Fruit fly (Drosophila melanogaster) whole organism, embryonic: ENCODE results near the gene CG31089.

Experiments
- Abd-B ChIP-seq: fragments of 200-800 bp; sonication (Bioruptor generic); optimal IDR thresholded peaks from 2 replicates; lab custom pipeline; 2018; ENCODE audit warnings: missing biosample characterization, mild to moderate bottlenecking, missing genetic modification characterization, moderate library complexity
- BtbVII ChIP-seq: fragments of 200-800 bp; sonication (Bioruptor generic); optimal IDR thresholded peaks from 3 replicates; lab custom pipeline; 2017; ENCODE audit warnings: missing biosample characterization, mild to moderate bottlenecking, missing genetic modification characterization
- Bteb2 ChIP-seq: fragments of 200-800 bp; sonication (Bioruptor generic); optimal IDR thresholded peaks from 2 replicates; lab custom pipeline; 2016; ENCODE audit warnings: missing biosample characterization, missing genetic modification characterization
- CG10147 ChIP-seq: fragments of 200-800 bp; sonication (Bioruptor generic); optimal IDR thresholded peaks from 2 replicates; lab custom pipeline; 2019; ENCODE audit warnings: missing biosample characterization, mild to moderate bottlenecking, missing genetic modification characterization, moderate library complexity
- CG10209 ChIP-seq: fragments of 200-800 bp; sonication (Bioruptor generic); optimal IDR thresholded peaks from 3 replicates; lab custom pipeline; 2017; ENCODE audit warnings: missing biosample characterization, mild to moderate bottlenecking, missing genetic modification characterization, missing genetic modification reagents
- CG10654 ChIP-seq: fragments of 200-800 bp; sonication (Bioruptor generic); optimal IDR thresholded peaks from 2 replicates; lab custom pipeline; 2016; ENCODE audit warnings: missing biosample characterization, missing genetic modification characterization
- CG10979 ChIP-seq: fragments of 200-800 bp; sonication (Bioruptor generic); optimal IDR thresholded peaks from 2 replicates; lab custom pipeline; 2018; ENCODE audit warnings: missing biosample characterization, mild to moderate bottlenecking, missing genetic modification characterization, moderate library complexity
- CG11093 ChIP-seq: fragments of 200-800 bp; sonication (Bioruptor generic); IDR thresholded peaks from 3 replicates; pipeline ENCODE4 v1.3.6; 2022; ENCODE audit warnings: missing biosample characterization, missing genetic modification characterization
- CG14014 ChIP-seq: fragments of 200-800 bp; sonication (Bioruptor generic); IDR thresholded peaks from 2 replicates; pipeline ENCODE4 v1.3.6; 2022; ENCODE audit warnings: missing biosample characterization, missing genetic modification characterization
- CG14050 ChIP-seq: fragments of 200-800 bp; sonication (Bioruptor generic); IDR thresholded peaks from 3 replicates; pipeline ENCODE4 v1.3.6; 2022; ENCODE audit warnings: missing biosample characterization, missing genetic modification characterization
- CG14441 ChIP-seq: fragments of 200-800 bp; sonication (Bioruptor generic); IDR thresholded peaks from 2 replicates; pipeline ENCODE4 v1.3.6; 2022; ENCODE audit warnings: missing biosample characterization, missing genetic modification characterization
- CG16863 ChIP-seq: fragments of 200-800 bp; sonication (Bioruptor generic); optimal IDR thresholded peaks from 3 replicates; lab custom pipeline; 2016; ENCODE audit warnings: missing biosample characterization, missing genetic modification characterization
- CG30431 ChIP-seq: fragments of 200-800 bp; sonication (Bioruptor generic); optimal IDR thresholded peaks from 2 replicates; lab custom pipeline; 2017; ENCODE audit warnings: missing biosample characterization, missing genetic modification characterization
- CG4328 ChIP-seq: fragments of 200-800 bp; sonication (Bioruptor generic); optimal IDR thresholded peaks from 3 replicates; lab custom pipeline; 2017; ENCODE audit warnings: missing biosample characterization, missing genetic modification reagents, missing genetic modification characterization
- CG4617 ChIP-seq: fragments of 200-800 bp; sonication (Bioruptor generic); optimal IDR thresholded peaks from 3 replicates; lab custom pipeline; 2016; ENCODE audit warnings: missing biosample characterization, missing genetic modification characterization, borderline replicate concordance
- CG4854 ChIP-seq: fragments of 200-800 bp; sonication (Bioruptor generic); optimal IDR thresholded peaks from 2 replicates; lab custom pipeline; 2016; ENCODE audit warnings: missing biosample characterization, missing genetic modification characterization, inconsistent platforms
- CG6175 ChIP-seq: fragments of 200-800 bp; sonication (Bioruptor generic); IDR thresholded peaks from 3 replicates; pipeline ENCODE4 v1.3.6; 2022; ENCODE audit warnings: missing biosample characterization, missing genetic modification characterization
- CG7928 ChIP-seq: fragments of 200-800 bp; sonication (Bioruptor generic); optimal IDR thresholded peaks from 2 replicates; lab custom pipeline; 2017; ENCODE audit warnings: missing biosample characterization, mild to moderate bottlenecking, missing genetic modification characterization
- CG8924 ChIP-seq: fragments of 200-800 bp; optimal IDR thresholded peaks from 3 replicates; lab custom pipeline; 2019; ENCODE audit warnings: missing biosample characterization, mild to moderate bottlenecking, missing genetic modification characterization, moderate library complexity
- CG9215 ChIP-seq: fragments of 200-800 bp; sonication (Bioruptor generic); IDR thresholded peaks from 2 replicates; pipeline ENCODE4 v1.3.6; 2022; ENCODE audit warnings: missing biosample characterization, missing genetic modification characterization
- CG9797 ChIP-seq: fragments of 200-800 bp; sonication (Bioruptor generic); optimal IDR thresholded peaks from 3 replicates; lab custom pipeline; 2018; ENCODE audit warnings: missing biosample characterization, mild to moderate bottlenecking, missing genetic modification characterization
- Chrac-16 ChIP-seq: fragments of 200-800 bp; sonication (Bioruptor generic); optimal IDR thresholded peaks from 3 replicates; lab custom pipeline; 2016; ENCODE audit warnings: missing biosample characterization, missing genetic modification characterization
- D19B ChIP-seq: fragments of 200-800 bp; sonication (Bioruptor generic); optimal IDR thresholded peaks from 2 replicates; lab custom pipeline; 2017; ENCODE audit warnings: missing biosample characterization, mild to moderate bottlenecking, missing genetic modification characterization
- Dad ChIP-seq: fragments of 200-800 bp; sonication (Bioruptor generic); optimal IDR thresholded peaks from 3 replicates; lab custom pipeline; 2016; ENCODE audit warnings: missing biosample characterization, missing genetic modification characterization
- Fer1 ChIP-seq: fragments of 200-800 bp; sonication (Bioruptor generic); optimal IDR thresholded peaks from 2 replicates; lab custom pipeline; 2017; ENCODE audit warnings: missing biosample characterization, mild to moderate bottlenecking, missing genetic modification characterization
- Fer2 ChIP-seq: fragments of 200-800 bp; sonication (Bioruptor generic); optimal IDR thresholded peaks from 2 replicates; lab custom pipeline; 2018; ENCODE audit warnings: missing biosample characterization, mild to moderate bottlenecking, missing genetic modification characterization, moderate library complexity
- Hr3 ChIP-seq: fragments of 200-800 bp; sonication (Bioruptor generic); optimal IDR thresholded peaks from 3 replicates; lab custom pipeline; 2016; ENCODE audit warnings: missing biosample characterization, missing genetic modification characterization
- Opbp ChIP-seq: fragments of 200-800 bp; sonication (Bioruptor generic); IDR thresholded peaks from 3 replicates; pipeline ENCODE4 v1.3.6; 2022; ENCODE audit warnings: missing biosample characterization, missing genetic modification characterization; ENCODE audit not compliant: partially characterized antibody
- Ptx1 ChIP-seq: fragments of 200-800 bp; sonication (Bioruptor generic); IDR thresholded peaks from 2 replicates; pipeline ENCODE4 v1.3.6; 2022; ENCODE audit warnings: missing biosample characterization, missing genetic modification characterization
- Rfx ChIP-seq: fragments of 200-800 bp; sonication (Bioruptor generic); IDR thresholded peaks from 2 replicates; pipeline ENCODE4 v1.3.6; 2022; ENCODE audit warnings: missing biosample characterization, missing genetic modification characterization
- Sox102F ChIP-seq: fragments of 200-800 bp; sonication (Bioruptor generic); optimal IDR thresholded peaks from 2 replicates; lab custom pipeline; 2018; ENCODE audit warnings: missing biosample characterization, mild to moderate bottlenecking, missing genetic modification characterization, moderate library complexity
- TFAM ChIP-seq: fragments of 200-800 bp; sonication (Bioruptor generic); optimal IDR thresholded peaks from 2 replicates; lab custom pipeline; 2017; ENCODE audit warnings: missing biosample characterization, missing genetic modification characterization, inconsistent platforms
- Usf ChIP-seq: fragments of 200-800 bp; sonication (Bioruptor generic); optimal IDR thresholded peaks from 2 replicates; lab custom pipeline; 2017; ENCODE audit warnings: missing genotype, missing biosample characterization, missing genetic modification characterization
- YL-1 ChIP-seq: fragments of 200-800 bp; sonication (Bioruptor generic); optimal IDR thresholded peaks from 3 replicates; lab custom pipeline; 2017; ENCODE audit warnings: missing biosample characterization, mild to moderate bottlenecking, missing genetic modification characterization
- aop ChIP-seq: fragments of 200-800 bp; sonication (Bioruptor generic); IDR thresholded peaks from 2 replicates; pipeline ENCODE4 v1.3.6; 2022; ENCODE audit warnings: missing biosample characterization, missing genetic modification characterization
- az2 ChIP-seq: fragments of 200-800 bp; sonication (Bioruptor generic); optimal IDR thresholded peaks from 3 replicates; lab custom pipeline; 2016; ENCODE audit warnings: missing biosample characterization, missing genetic modification characterization
- bab2 ChIP-seq: fragments of 200-800 bp; sonication (Bioruptor generic); optimal IDR thresholded peaks from 2 replicates; lab custom pipeline; 2016; ENCODE audit warnings: missing biosample characterization, missing genetic modification characterization
- croc ChIP-seq: fragments of 200-800 bp; sonication (Bioruptor generic); conservative IDR thresholded peaks from 3 replicates; pipeline ENCODE4 v1.3.6; 2022; ENCODE audit warnings: missing biosample characterization, missing genetic modification characterization
- fd96Cb ChIP-seq: fragments of 200-800 bp; sonication (Bioruptor generic); optimal IDR thresholded peaks from 2 replicates; lab custom pipeline; 2018; ENCODE audit warnings: missing biosample characterization, mild to moderate bottlenecking, missing genetic modification characterization, moderate library complexity
- gce ChIP-seq: fragments of 200-800 bp; sonication (Bioruptor generic); IDR thresholded peaks from 3 replicates; pipeline ENCODE4 v1.3.6; 2022; ENCODE audit warnings: missing biosample characterization, missing genetic modification characterization
- gfzf ChIP-seq: fragments of 200-800 bp; sonication (Bioruptor generic); optimal IDR thresholded peaks from 2 replicates; lab custom pipeline; 2016; ENCODE audit warnings: missing biosample characterization, mild to moderate bottlenecking, missing genetic modification characterization, moderate library complexity
- grau ChIP-seq: fragments of 200-800 bp; optimal IDR thresholded peaks from 3 replicates; lab custom pipeline; 2019; ENCODE audit warnings: missing biosample characterization, mild to moderate bottlenecking, missing genetic modification characterization, moderate library complexity
- grn ChIP-seq: fragments of 200-800 bp; sonication (Bioruptor generic); optimal IDR thresholded peaks from 3 replicates; lab custom pipeline; 2017; ENCODE audit warnings: missing biosample characterization, missing genetic modification characterization
- hbn ChIP-seq: fragments of 200-800 bp; sonication (Bioruptor generic); IDR thresholded peaks from 2 replicates; pipeline ENCODE4 v1.3.6; 2022; ENCODE audit warnings: missing biosample characterization, missing genetic modification characterization; ENCODE audit not compliant: partially characterized antibody
- lola ChIP-seq, 3 experiments: fragments of >200 bp in 2 of 3; fragments of 200-800 bp in 1 of 3; sonication (Bioruptor generic) in 1 of 3; optimal IDR thresholded peaks; 2 replicates each; lab custom pipeline; 2017 to 2019; ENCODE audit warnings: missing biosample characterization in 3 of 3, missing genetic modification characterization in 3 of 3, mild to moderate bottlenecking in 1 of 3, moderate library complexity in 1 of 3
- pb ChIP-seq: fragments of 200-800 bp; sonication (Bioruptor generic); optimal IDR thresholded peaks from 3 replicates; lab custom pipeline; 2016; ENCODE audit warnings: missing biosample characterization, missing genetic modification characterization
- row ChIP-seq: fragments of 200-800 bp; sonication (Bioruptor generic); IDR thresholded peaks from 3 replicates; pipeline ENCODE4 v1.3.6; 2022; ENCODE audit warnings: missing biosample characterization, missing genetic modification characterization
- slbo ChIP-seq: fragments of 200-800 bp; sonication (Bioruptor generic); IDR thresholded peaks from 2 replicates; pipeline ENCODE4 v1.3.6; 2022; ENCODE audit warnings: missing biosample characterization, missing genetic modification characterization
- slp2 ChIP-seq: fragments of 200-800 bp; sonication (Bioruptor generic); optimal IDR thresholded peaks from 2 replicates; lab custom pipeline; 2016; ENCODE audit warnings: missing biosample characterization, missing genetic modification characterization
- ssp ChIP-seq: fragments of 200-800 bp; sonication (Bioruptor generic); IDR thresholded peaks from 2 replicates; pipeline ENCODE4 v1.3.6; 2022; ENCODE audit warnings: missing biosample characterization, missing genetic modification characterization
- tgo ChIP-seq: fragments of 200-800 bp; sonication (Bioruptor generic); IDR thresholded peaks from 3 replicates; pipeline ENCODE4 v1.3.6; 2022; ENCODE audit warnings: missing biosample characterization, missing genetic modification characterization
- tin ChIP-seq: fragments of 200-800 bp; sonication (Bioruptor generic); optimal IDR thresholded peaks from 3 replicates; lab custom pipeline; 2016; ENCODE audit warnings: missing biosample characterization, missing genetic modification characterization

CG31089 gene

DNA sequence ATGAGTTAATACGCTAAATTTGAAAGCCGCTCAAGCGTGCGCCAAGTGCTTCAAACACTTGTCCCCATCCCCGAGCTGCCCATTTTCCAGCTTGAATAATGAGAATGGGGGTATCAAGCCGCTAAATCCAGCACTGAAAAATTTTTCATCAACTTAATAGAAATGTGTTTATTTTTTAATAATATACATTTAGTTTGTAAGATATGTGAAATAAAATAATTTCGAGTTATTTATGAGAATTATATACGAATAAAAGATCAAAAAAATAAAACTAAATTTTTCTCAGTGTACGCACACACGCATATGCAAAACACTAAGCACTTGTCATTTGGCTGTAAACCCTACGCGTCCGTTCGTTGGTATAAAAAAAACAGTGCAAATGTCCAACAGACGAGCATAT is 47.6 kb upstream of the CG31089 start (continued):
- TF ChIP-seq CG7928 (GFP tag; lab: Kevin White, UChicago): no peak
- peak; percentile 49; the same call in 1 of the 2 replicates for TF ChIP-seq slbo (GFP tag; lab: Robert Waterston, UW)
- no peak for TF ChIP-seq az2 (GFP tag; lab: Kevin White, UChicago)
- TF ChIP-seq D19B (GFP tag; lab: Kevin White, UChicago): no peak
- TF ChIP-seq CG4328 (GFP tag; lab: Kevin White, UChicago): no peak
- TF ChIP-seq CG9797 (GFP tag; lab: Kevin White, UChicago): no peak
- peak; percentile 17; the same call in 1 of the 2 replicates for TF ChIP-seq ssp (GFP tag; lab: Robert Waterston, UW)
- TF ChIP-seq Fer2 (tag; lab: Kevin White, UChicago): no peak
- TF ChIP-seq CG10979 (tag; lab: Kevin White, UChicago): no peak
- no peak for TF ChIP-seq CG14050 (GFP tag; lab: Robert Waterston, UW)
- no peak for TF ChIP-seq CG8924
- TF ChIP-seq CG16863 (GFP tag; lab: Kevin White, UChicago): no peak
- no peak for TF ChIP-seq Sox102F
- peak; percentile 25 for TF ChIP-seq CG10147 (GFP tag; lab: Kevin White, UChicago)
- peak; percentile 47 for TF ChIP-seq CG14441 (GFP tag; lab: Robert Waterston, UW)
- TF ChIP-seq CG4617 (GFP tag; lab: Kevin White, UChicago): no peak
- no peak for TF ChIP-seq Chrac-16 (GFP tag; lab: Kevin White, UChicago)
- TF ChIP-seq YL-1 (GFP tag; lab: Kevin White, UChicago): no peak
- no peak for TF ChIP-seq CG10654 (GFP tag; lab: Kevin White, UChicago)
- no peak for TF ChIP-seq pb (GFP tag; lab: Kevin White, UChicago)
- no peak for TF ChIP-seq TFAM (GFP tag; lab: Kevin White, UChicago)
- TF ChIP-seq gfzf: no peak
- TF ChIP-seq lola (GFP tag; optimal IDR thresholded peaks at IDR 0.05; lab: Kevin White, UChicago): no peak
- TF ChIP-seq row (GFP tag; lab: Robert Waterston, UW): peak; percentile 35; the same call in 1 of the 3 replicates
- TF ChIP-seq Fer1: peak; percentile 65
- peak; percentile 32 for TF ChIP-seq grau (tag; lab: Kevin White, UChicago)
- TF ChIP-seq CG11093 (GFP tag; lab: Robert Waterston, UW): no peak
- no peak for TF ChIP-seq gce (GFP tag; lab: Robert Waterston, UW)
- TF ChIP-seq Opbp (GFP tag; lab: Robert Waterston, UW): no peak
- TF ChIP-seq CG10209 (GFP tag; lab: Kevin White, UChicago): no peak
- no peak for TF ChIP-seq bab2 (GFP tag; lab: Kevin White, UChicago)
- no peak for TF ChIP-seq slp2 (GFP tag; lab: Kevin White, UChicago)
- no peak for TF ChIP-seq CG6175
- TF ChIP-seq Rfx (GFP tag; lab: Robert Waterston, UW): peak; percentile 48; the same call in 1 of the 2 replicates
- no peak for TF ChIP-seq aop (GFP tag; lab: Robert Waterston, UW)
- TF ChIP-seq CG14014 (GFP tag; lab: Robert Waterston, UW): no peak; the same call in 1 of the 2 replicates
- peak; percentile 16; the same call in 1 of the 2 replicates for TF ChIP-seq Ptx1 (GFP tag; lab: Robert Waterston, UW)
- TF ChIP-seq Dad (GFP tag; lab: Kevin White, UChicago): no peak
- peak; percentile 20 for TF ChIP-seq BtbVII (GFP tag; lab: Kevin White, UChicago)
- TF ChIP-seq CG30431 (GFP tag; lab: Kevin White, UChicago): no peak
- no peak for TF ChIP-seq hbn
- no peak for TF ChIP-seq CG4854 (GFP tag; lab: Kevin White, UChicago)
- no peak for TF ChIP-seq grn
- TF ChIP-seq CG9215: 0 out of 2 replicates have a peak, but pooled peaks have one; percentile 12
- no peak for TF ChIP-seq tin (GFP tag; lab: Kevin White, UChicago)
- TF ChIP-seq Hr3 (GFP tag; lab: Kevin White, UChicago): no peak
- TF ChIP-seq Abd-B (GFP tag; lab: Kevin White, UChicago): no peak
- no peak for TF ChIP-seq tgo
- no peak for TF ChIP-seq croc
- no peak for TF ChIP-seq Bteb2
- no peak for TF ChIP-seq fd96Cb (tag; lab: Kevin White, UChicago)
- TF ChIP-seq Usf (GFP tag; lab: Kevin White, UChicago): no peak
